Worm (Caenorhabditis elegans) whole organism, L2 larva: ENCODE results near the gene srw-141.

Experiments
- aly-2 ChIP-seq: fragments of 150-350 bp; optimal IDR thresholded peaks from 2 replicates; lab custom pipeline; 2014; ENCODE audit warnings: missing biosample characterization, missing genetic modification characterization
- ama-1 ChIP-seq: fragments of 150-350 bp; optimal IDR thresholded peaks from 2 replicates; lab custom pipeline; 2018; ENCODE audit warnings: inconsistent platforms
- blmp-1 ChIP-seq: sonication (generic microtip); optimal IDR thresholded peaks from 2 replicates; lab custom pipeline; 2017; ENCODE audit warnings: missing genetic modification characterization, mild to moderate bottlenecking, missing compliant biosample characterization, antibody characterized with exemption, moderate library complexity; ENCODE audit not compliant: insufficient read depth
- ceh-82 ChIP-seq: fragments of 150-350 bp; optimal IDR thresholded peaks from 2 replicates; lab custom pipeline; 2014; ENCODE audit warnings: missing biosample characterization, missing genetic modification characterization
- egl-27 ChIP-seq: sonication (generic microtip); optimal IDR thresholded peaks from 3 replicates; lab custom pipeline; 2017; ENCODE audit warnings: missing biosample characterization, missing genetic modification reagents, missing genetic modification characterization
- gmeb-1 ChIP-seq: fragments of 150-350 bp; optimal IDR thresholded peaks from 2 replicates; lab custom pipeline; 2014; ENCODE audit warnings: missing biosample characterization, missing genetic modification characterization
- lin-13 ChIP-seq: fragments of 150-350 bp; optimal IDR thresholded peaks from 2 replicates; lab custom pipeline; 2014; ENCODE audit warnings: missing biosample characterization, missing genetic modification reagents, missing genetic modification characterization
- mdl-1 ChIP-seq, 2 experiments: fragments of 150-350 bp in 1 of 2; sonication (generic microtip) in 1 of 2; optimal IDR thresholded peaks; 2 replicates each; lab custom pipeline; 2017; ENCODE audit warnings: missing biosample characterization in 2 of 2, missing genetic modification characterization in 2 of 2
- nhr-10 ChIP-seq: sonication (generic microtip); optimal IDR thresholded peaks from 2 replicates; lab custom pipeline; 2017; ENCODE audit warnings: missing biosample characterization, missing genetic modification characterization
- nhr-12 ChIP-seq: fragments of 150-350 bp; optimal IDR thresholded peaks from 2 replicates; lab custom pipeline; 2014; ENCODE audit warnings: missing biosample characterization, missing genetic modification characterization
- nhr-237 ChIP-seq: fragments of 150-350 bp; optimal IDR thresholded peaks from 2 replicates; lab custom pipeline; 2014; ENCODE audit warnings: missing biosample characterization, missing genetic modification characterization
- nhr-25 ChIP-seq: fragments of 150-350 bp; sonication (generic microtip); optimal IDR thresholded peaks from 3 replicates; lab custom pipeline; 2014; ENCODE audit warnings: missing biosample characterization, missing genetic modification characterization
- unc-62 ChIP-seq: fragments of 150-350 bp; optimal IDR thresholded peaks from 2 replicates; lab custom pipeline; 2014; ENCODE audit warnings: missing biosample characterization, missing genetic modification reagents, missing genetic modification characterization
- ztf-11 ChIP-seq: sonication (generic microtip); optimal IDR thresholded peaks from 2 replicates; lab custom pipeline; 2017; ENCODE audit warnings: missing biosample characterization, missing genetic modification characterization

The srw-141 gene

DNA sequence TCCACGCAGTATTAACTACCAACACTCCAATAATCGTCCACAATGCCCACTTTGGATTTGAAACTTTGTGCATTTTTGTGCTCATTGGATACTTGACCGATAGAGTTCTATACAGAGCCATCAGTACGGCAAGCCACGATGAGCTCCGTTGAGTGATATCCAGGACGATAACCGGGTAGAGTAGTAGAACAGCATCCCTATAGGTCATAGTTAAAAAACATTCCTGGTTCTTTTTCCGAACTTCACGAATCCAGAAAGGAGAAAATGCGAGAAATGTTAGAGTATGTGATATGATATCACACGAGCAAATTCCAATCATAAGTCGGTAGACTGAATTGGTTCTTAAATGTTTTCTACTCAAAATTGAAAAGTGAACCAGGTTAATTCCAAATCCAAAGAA lies 50.1 kb downstream of the srw-141 start:
- TF ChIP-seq ceh-82 (tag; lab: Kevin White, UChicago) (no peak), aly-2 (tag; lab: Kevin White, UChicago) (no peak), egl-27 (tag; lab: Kevin White, UChicago) (no peak), nhr-237 (no peak), lin-13 (GFP tag; lab: Kevin White, UChicago) (no peak), unc-62 (GFP tag; lab: Kevin White, UChicago) (no peak), nhr-25 (no peak), blmp-1 (tag; lab: Kevin White, UChicago) (no peak), gmeb-1 (tag; lab: Kevin White, UChicago) (no peak), ama-1 (lab: Kevin White, UChicago) (no peak), nhr-10 (tag; lab: Kevin White, UChicago) (no peak), nhr-12 (tag; lab: Kevin White, UChicago) (no peak), ztf-11 (no peak), mdl-1 (tag; optimal IDR thresholded peaks at IDR 0.05; lab: Kevin White, UChicago) (no peak)
